Fruit fly (Drosophila melanogaster) whole organism, embryonic: ENCODE data around the gene AP-1mu.

Source experiments
- Adf1 ChIP-seq: fragments of 200-800 bp; sonication (Bioruptor generic); IDR thresholded peaks from 2 replicates; pipeline ENCODE4 v1.3.6; 2022; ENCODE audit warnings: missing biosample characterization, missing genetic modification characterization
- CG10462 ChIP-seq: fragments of 200-800 bp; sonication (Bioruptor generic); optimal IDR thresholded peaks from 2 replicates; lab custom pipeline; 2016; ENCODE audit warnings: missing biosample characterization, missing genetic modification characterization
- CG10543 ChIP-seq: fragments of 200-800 bp; sonication (Bioruptor generic); optimal IDR thresholded peaks from 3 replicates; lab custom pipeline; 2017; ENCODE audit warnings: missing biosample characterization, mild to moderate bottlenecking, missing genetic modification characterization, moderate library complexity
- CG13296 ChIP-seq: fragments of 200-800 bp; sonication (Bioruptor generic); optimal IDR thresholded peaks from 3 replicates; lab custom pipeline; 2018; ENCODE audit warnings: missing biosample characterization, mild to moderate bottlenecking, missing genetic modification characterization
- CG15011 ChIP-seq: fragments of 200-800 bp; sonication (Bioruptor generic); optimal IDR thresholded peaks from 3 replicates; lab custom pipeline; 2018; ENCODE audit warnings: missing biosample characterization, mild to moderate bottlenecking, missing genetic modification characterization
- CG15073 ChIP-seq: fragments of 200-800 bp; sonication (Bioruptor generic); optimal IDR thresholded peaks from 2 replicates; lab custom pipeline; 2016; ENCODE audit warnings: missing biosample characterization, missing genetic modification characterization
- CG1602 ChIP-seq: fragments of 200-800 bp; sonication (Bioruptor generic); optimal IDR thresholded peaks from 3 replicates; lab custom pipeline; 2016; ENCODE audit warnings: missing biosample characterization, missing genetic modification characterization
- CG16863 ChIP-seq: fragments of 200-800 bp; sonication (Bioruptor generic); optimal IDR thresholded peaks from 3 replicates; lab custom pipeline; 2016; ENCODE audit warnings: missing biosample characterization, missing genetic modification characterization
- CG17186 ChIP-seq: fragments of 200-800 bp; sonication (Bioruptor generic); optimal IDR thresholded peaks from 3 replicates; lab custom pipeline; 2017; ENCODE audit warnings: missing biosample characterization, missing genetic modification reagents, missing genetic modification characterization
- CG17361 ChIP-seq: fragments of 200-800 bp; sonication (Bioruptor generic); IDR thresholded peaks from 3 replicates; pipeline ENCODE4 v1.3.6; 2022; ENCODE audit warnings: missing biosample characterization, missing genetic modification characterization
- CG17802 ChIP-seq: fragments of 200-800 bp; sonication (Bioruptor generic); optimal IDR thresholded peaks from 2 replicates; lab custom pipeline; 2018; ENCODE audit warnings: missing biosample characterization, mild to moderate bottlenecking, missing genetic modification characterization, moderate library complexity
- CG18476 ChIP-seq: fragments of 200-800 bp; sonication (Bioruptor generic); optimal IDR thresholded peaks from 2 replicates; lab custom pipeline; 2016; ENCODE audit warnings: missing biosample characterization, mild to moderate bottlenecking, missing genetic modification characterization
- CG18764 ChIP-seq: fragments of 200-800 bp; sonication (Bioruptor generic); optimal IDR thresholded peaks from 3 replicates; lab custom pipeline; 2016; ENCODE audit warnings: missing biosample characterization, missing genetic modification characterization
- CG2120 ChIP-seq: fragments of 200-800 bp; sonication (Bioruptor generic); optimal IDR thresholded peaks from 3 replicates; lab custom pipeline; 2016; ENCODE audit warnings: missing biosample characterization, missing genetic modification characterization
- CG2712 ChIP-seq: fragments of 200-800 bp; optimal IDR thresholded peaks from 3 replicates; lab custom pipeline; 2019; ENCODE audit warnings: missing biosample characterization, mild to moderate bottlenecking, missing genetic modification characterization, moderate library complexity
- CG30403 ChIP-seq: fragments of 200-800 bp; sonication (Bioruptor generic); optimal IDR thresholded peaks from 3 replicates; lab custom pipeline; 2016; ENCODE audit warnings: missing biosample characterization, missing genetic modification characterization
- CG3065 ChIP-seq: fragments of 200-800 bp; sonication (Bioruptor generic); optimal IDR thresholded peaks from 2 replicates; lab custom pipeline; 2016; ENCODE audit warnings: missing biosample characterization, missing genetic modification characterization
- CG31224 ChIP-seq: fragments of 200-800 bp; sonication (Bioruptor generic); IDR thresholded peaks from 2 replicates; pipeline ENCODE4 v1.3.6; 2022; ENCODE audit warnings: missing biosample characterization, missing genetic modification characterization
- CG31388 ChIP-seq: fragments of 200-800 bp; sonication (Bioruptor generic); optimal IDR thresholded peaks from 2 replicates; lab custom pipeline; 2016; ENCODE audit warnings: missing biosample characterization, missing genetic modification characterization
- CG3281 ChIP-seq: fragments of 200-800 bp; sonication (Bioruptor generic); optimal IDR thresholded peaks from 3 replicates; lab custom pipeline; 2017; ENCODE audit warnings: missing biosample characterization, mild to moderate bottlenecking, missing genetic modification characterization
- CG4404 ChIP-seq: fragments of 200-800 bp; sonication (Bioruptor generic); IDR thresholded peaks from 2 replicates; pipeline ENCODE4 v1.3.6; 2022; ENCODE audit warnings: missing biosample characterization, missing genetic modification characterization
- CG5953 ChIP-seq: fragments of 200-800 bp; sonication (Bioruptor generic); IDR thresholded peaks from 2 replicates; pipeline ENCODE4 v1.3.6; 2022; ENCODE audit warnings: missing biosample characterization, missing genetic modification characterization
- CG7271 ChIP-seq: fragments of 200-800 bp; sonication (Bioruptor generic); optimal IDR thresholded peaks from 2 replicates; lab custom pipeline; 2018; ENCODE audit warnings: missing biosample characterization, mild to moderate bottlenecking, missing genetic modification characterization, moderate library complexity
- CG7963 ChIP-seq: fragments of 200-800 bp; sonication (Bioruptor generic); IDR thresholded peaks from 3 replicates; pipeline ENCODE4 v1.3.6; 2022; ENCODE audit warnings: missing biosample characterization, missing genetic modification characterization; ENCODE audit not compliant: partially characterized antibody
- CG8924 ChIP-seq: fragments of 200-800 bp; optimal IDR thresholded peaks from 3 replicates; lab custom pipeline; 2019; ENCODE audit warnings: missing biosample characterization, mild to moderate bottlenecking, missing genetic modification characterization, moderate library complexity
- CG9876 ChIP-seq: fragments of 200-800 bp; sonication (Bioruptor generic); optimal IDR thresholded peaks from 2 replicates; lab custom pipeline; 2016; ENCODE audit warnings: missing biosample characterization, missing genetic modification characterization
- Camta ChIP-seq: fragments of 200-800 bp; sonication (Bioruptor generic); optimal IDR thresholded peaks from 2 replicates; lab custom pipeline; 2016; ENCODE audit warnings: missing biosample characterization, missing genetic modification characterization
- Dek ChIP-seq: fragments of 200-800 bp; sonication (Bioruptor generic); optimal IDR thresholded peaks from 3 replicates; lab custom pipeline; 2019; ENCODE audit warnings: missing biosample characterization, mild to moderate bottlenecking, missing genetic modification characterization, moderate library complexity
- Hey ChIP-seq: fragments of 200-800 bp; sonication (Bioruptor generic); optimal IDR thresholded peaks from 3 replicates; lab custom pipeline; 2018; ENCODE audit warnings: missing biosample characterization, mild to moderate bottlenecking, missing genetic modification characterization
- HmgD ChIP-seq: fragments of 200-800 bp; sonication (Bioruptor generic); optimal IDR thresholded peaks from 3 replicates; lab custom pipeline; 2016; ENCODE audit warnings: missing biosample characterization, missing genetic modification characterization
- Hr39 ChIP-seq: fragments of >200 bp; optimal IDR thresholded peaks from 2 replicates; lab custom pipeline; 2017
- Kr ChIP-seq: fragments of 200-800 bp; sonication (Bioruptor generic); optimal IDR thresholded peaks from 2 replicates; lab custom pipeline; 2017; ENCODE audit warnings: missing biosample characterization, mild to moderate bottlenecking, missing genetic modification characterization
- MBD-R2 ChIP-seq: fragments of 200-800 bp; sonication (Bioruptor generic); IDR thresholded peaks from 2 replicates; pipeline ENCODE4 v1.3.6; 2022; ENCODE audit warnings: missing biosample characterization, missing genetic modification characterization
- Optix ChIP-seq: fragments of 200-800 bp; sonication (Bioruptor generic); IDR thresholded peaks from 3 replicates; pipeline ENCODE4 v1.3.6; 2022; ENCODE audit warnings: missing biosample characterization, missing genetic modification characterization
- PHDP ChIP-seq: fragments of 200-800 bp; sonication (Bioruptor generic); optimal IDR thresholded peaks from 3 replicates; lab custom pipeline; 2018; ENCODE audit warnings: missing biosample characterization, mild to moderate bottlenecking, missing genetic modification characterization, moderate library complexity
- Rfx ChIP-seq: fragments of 200-800 bp; sonication (Bioruptor generic); IDR thresholded peaks from 2 replicates; pipeline ENCODE4 v1.3.6; 2022; ENCODE audit warnings: missing biosample characterization, missing genetic modification characterization
- TFAM ChIP-seq: fragments of 200-800 bp; sonication (Bioruptor generic); optimal IDR thresholded peaks from 2 replicates; lab custom pipeline; 2017; ENCODE audit warnings: missing biosample characterization, missing genetic modification characterization, inconsistent platforms
- bowl ChIP-seq: fragments of 200-800 bp; sonication (Bioruptor generic); IDR thresholded peaks from 2 replicates; pipeline ENCODE4 v1.3.6; 2022; ENCODE audit warnings: missing biosample characterization, missing genetic modification characterization
- cg ChIP-seq: fragments of 200-800 bp; sonication (Bioruptor generic); optimal IDR thresholded peaks from 3 replicates; lab custom pipeline; 2019; ENCODE audit warnings: missing biosample characterization, mild to moderate bottlenecking, missing genetic modification characterization, moderate library complexity
- da ChIP-seq: fragments of 200-800 bp; sonication (Bioruptor generic); optimal IDR thresholded peaks from 2 replicates; lab custom pipeline; 2016; ENCODE audit warnings: missing biosample characterization, missing genetic modification characterization
- her ChIP-seq: fragments of 200-800 bp; sonication (Bioruptor generic); optimal IDR thresholded peaks from 2 replicates; lab custom pipeline; 2016; ENCODE audit warnings: missing biosample characterization, missing genetic modification characterization
- ind ChIP-seq: fragments of 200-800 bp; sonication (Bioruptor generic); optimal IDR thresholded peaks from 3 replicates; lab custom pipeline; 2016; ENCODE audit warnings: missing biosample characterization, missing genetic modification characterization
- lola ChIP-seq, 3 experiments: fragments of >200 bp in 2 of 3; fragments of 200-800 bp in 1 of 3; sonication (Bioruptor generic) in 1 of 3; optimal IDR thresholded peaks; 2 replicates each; lab custom pipeline; 2017 to 2019; ENCODE audit warnings: missing biosample characterization in 3 of 3, missing genetic modification characterization in 3 of 3, mild to moderate bottlenecking in 1 of 3, moderate library complexity in 1 of 3
- nerfin-2 ChIP-seq: fragments of 200-800 bp; sonication (Bioruptor generic); IDR thresholded peaks from 2 replicates; pipeline ENCODE4 v1.3.6; 2022; ENCODE audit warnings: missing biosample characterization, missing genetic modification characterization; ENCODE audit not compliant: partially characterized antibody
- psq ChIP-seq: fragments of 200-800 bp; sonication (Bioruptor generic); optimal IDR thresholded peaks from 2 replicates; lab custom pipeline; 2017; ENCODE audit warnings: missing biosample characterization, missing genetic modification characterization
- sim ChIP-seq: fragments of 200-800 bp; sonication (Bioruptor generic); IDR thresholded peaks from 2 replicates; pipeline ENCODE4 v1.3.6; 2022; ENCODE audit warnings: missing biosample characterization, missing genetic modification characterization
- sisA ChIP-seq: fragments of 200-800 bp; sonication (Bioruptor generic); IDR thresholded peaks from 2 replicates; pipeline ENCODE4 v1.3.6; 2022; ENCODE audit warnings: missing biosample characterization, missing genetic modification characterization
- so ChIP-seq: fragments of 200-800 bp; sonication (Bioruptor generic); IDR thresholded peaks from 3 replicates; pipeline ENCODE4 v1.3.6; 2022; ENCODE audit warnings: missing biosample characterization, missing genetic modification characterization
- trh ChIP-seq: fragments of 200-800 bp; sonication (Bioruptor generic); optimal IDR thresholded peaks from 2 replicates; lab custom pipeline; 2016; ENCODE audit warnings: missing biosample characterization, missing genetic modification characterization
- z ChIP-seq: fragments of 200-800 bp; sonication (Bioruptor generic); IDR thresholded peaks from 3 replicates; pipeline ENCODE4 v1.3.6; 2022; ENCODE audit warnings: missing biosample characterization, missing genetic modification characterization

AP-1mu gene

DNA sequence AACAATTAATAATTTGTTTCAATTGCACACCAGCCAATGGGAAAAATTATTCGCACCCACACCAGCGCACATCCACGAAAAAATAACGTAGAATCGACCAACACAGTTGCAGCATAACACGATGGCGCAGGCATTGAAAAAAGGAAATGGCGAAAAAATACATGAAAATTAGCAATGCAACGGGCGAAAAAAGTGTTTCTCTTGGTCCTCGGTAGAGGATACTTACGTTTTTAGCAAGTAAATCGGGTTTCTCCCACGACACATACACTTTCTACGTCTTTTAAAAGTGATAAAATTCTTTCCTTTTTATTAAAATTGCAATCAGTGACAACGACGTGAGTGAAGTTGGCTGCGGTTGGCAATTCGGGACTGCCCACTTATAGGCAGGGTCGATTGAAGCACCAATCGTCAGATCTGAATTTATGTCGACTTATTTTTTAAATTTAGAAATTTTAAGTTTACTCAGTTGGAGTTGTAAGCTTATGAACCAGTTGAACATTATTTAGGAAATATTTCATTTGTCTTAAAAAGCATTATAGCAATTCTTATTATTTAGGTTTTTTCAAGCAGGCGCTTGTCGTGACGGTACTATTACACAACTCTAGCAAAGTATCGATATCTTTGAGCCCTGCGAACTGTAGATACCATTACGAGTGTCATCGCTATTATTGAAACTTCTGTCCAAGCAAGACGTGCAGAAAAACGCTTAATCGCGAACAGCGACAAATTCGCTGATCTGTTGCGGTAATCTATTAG is 18.2 kb upstream of the AP-1mu start, which contains the start of the genes Kap-alpha3 and Son (continued):
- TF ChIP-seq da (peak; percentile 83), CG31388 (GFP tag; lab: Kevin White, UChicago) (peak; percentile 75), sisA (peak; percentile 82), ind (peak; percentile 90), TFAM (GFP tag; lab: Kevin White, UChicago) (peak; percentile 63), CG16863 (GFP tag; lab: Kevin White, UChicago) (peak; percentile 92), CG2712 (tag; lab: Kevin White, UChicago) (peak; percentile 89), Adf1 (GFP tag; lab: Robert Waterston, UW) (peak; percentile 59), Camta (GFP tag; lab: Kevin White, UChicago) (peak; percentile 95), CG17186 (GFP tag; lab: Kevin White, UChicago) (peak; percentile 88), CG17802 (tag; lab: Kevin White, UChicago) (peak; percentile 84), z (GFP tag; lab: Robert Waterston, UW) (no peak), HmgD (GFP tag; lab: Kevin White, UChicago) (peak; percentile 84), CG3281 (GFP tag; lab: Kevin White, UChicago) (peak; percentile 94), CG8924 (peak; percentile 89), CG10543 (GFP tag; lab: Kevin White, UChicago) (peak; percentile 98), trh (GFP tag; lab: Kevin White, UChicago) (peak; percentile 88), Hr39 (lab: Kevin White, UChicago) (no peak), sim (peak; percentile 58), lola (GFP tag; optimal IDR thresholded peaks at IDR 0.05; lab: Kevin White, UChicago) (peak in 1 of 3 experiments; percentile 87), bowl (GFP tag; lab: Robert Waterston, UW) (peak; percentile 49; the same call in 1 of the 2 replicates), CG18476 (GFP tag; lab: Kevin White, UChicago) (peak; percentile 91), CG30403 (GFP tag; lab: Kevin White, UChicago) (peak; percentile 94), psq (GFP tag; lab: Kevin White, UChicago) (peak; percentile 79), Hey (tag; lab: Kevin White, UChicago) (peak; percentile 93), CG5953 (peak; percentile 72), CG15073 (GFP tag; lab: Kevin White, UChicago) (peak; percentile 57), Optix (peak; percentile 86), MBD-R2 (GFP tag; lab: Robert Waterston, UW) (peak; percentile 67; the same call in 1 of the 2 replicates), Dek (tag; lab: Kevin White, UChicago) (peak; percentile 87), PHDP (tag; lab: Kevin White, UChicago) (peak; percentile 86), CG15011 (peak; percentile 93), Rfx (GFP tag; lab: Robert Waterston, UW) (peak; percentile 93), CG10462 (GFP tag; lab: Kevin White, UChicago) (peak; percentile 79), Kr (GFP tag; lab: Kevin White, UChicago) (peak; percentile 23), CG31224 (GFP tag; lab: Robert Waterston, UW) (peak; percentile 85), CG4404 (peak; percentile 89), so (GFP tag; lab: Robert Waterston, UW) (peak; percentile 72; the same call in 2 of the 3 replicates), CG13296 (GFP tag; lab: Kevin White, UChicago) (peak; percentile 97), CG1602 (GFP tag; lab: Kevin White, UChicago) (peak; percentile 86), CG7963 (GFP tag; lab: Robert Waterston, UW) (no peak; the same call in 2 of the 3 replicates), CG17361 (GFP tag; lab: Robert Waterston, UW) (peak; percentile 97), nerfin-2 (peak; percentile 65), CG9876 (GFP tag; lab: Kevin White, UChicago) (peak; percentile 95), CG2120 (GFP tag; lab: Kevin White, UChicago) (peak; percentile 93), CG3065 (GFP tag; lab: Kevin White, UChicago) (peak; percentile 83), CG7271 (peak; percentile 89), her (peak; percentile 88), cg (GFP tag; lab: Kevin White, UChicago) (peak; percentile 82), CG18764 (GFP tag; lab: Kevin White, UChicago) (peak; percentile 89)
